Worm (Caenorhabditis elegans) whole organism, mixed stage, embryonic: ENCODE results near the gene rpl-22.

ENCODE experiments used
- bed-3 ChIP-seq: fragments of 200-800 bp; sonication (Bioruptor generic); optimal IDR thresholded peaks from 3 replicates; lab custom pipeline; 2018; ENCODE audit warnings: mild to moderate bottlenecking, missing genetic modification characterization, moderate library complexity, missing compliant biosample characterization
- blmp-1 ChIP-seq: fragments of 150-350 bp; optimal IDR thresholded peaks from 2 replicates; lab custom pipeline; 2014; ENCODE audit warnings: missing biosample characterization, missing genetic modification characterization
- ceh-39 ChIP-seq: fragments of 150-350 bp; optimal IDR thresholded peaks from 2 replicates; lab custom pipeline; 2014; ENCODE audit warnings: missing biosample characterization, missing genetic modification characterization
- ceh-43 ChIP-seq: fragments of 200-800 bp; sonication (Bioruptor generic); optimal IDR thresholded peaks from 2 replicates; lab custom pipeline; 2018; ENCODE audit warnings: mild to moderate bottlenecking, missing genetic modification characterization, moderate library complexity, missing compliant biosample characterization
- ceh-83 ChIP-seq: fragments of 200-800 bp; sonication (Bioruptor generic); optimal IDR thresholded peaks from 2 replicates; lab custom pipeline; 2018; ENCODE audit warnings: mild to moderate bottlenecking, missing genetic modification characterization, missing compliant biosample characterization
- ces-1 ChIP-seq: fragments of 150-350 bp; optimal IDR thresholded peaks from 2 replicates; lab custom pipeline; 2014; ENCODE audit warnings: missing biosample characterization, missing genetic modification reagents, missing genetic modification characterization
- cnd-1 ChIP-seq: fragments of 200-800 bp; sonication (Bioruptor generic); optimal IDR thresholded peaks from 2 replicates; lab custom pipeline; 2018; ENCODE audit warnings: mild to moderate bottlenecking, missing genetic modification characterization, missing compliant biosample characterization
- drap-1 ChIP-seq: fragments of 200-800 bp; sonication (Bioruptor generic); optimal IDR thresholded peaks from 3 replicates; lab custom pipeline; 2018; ENCODE audit warnings: mild to moderate bottlenecking, missing genetic modification characterization, missing compliant biosample characterization
- elt-1 ChIP-seq: sonication (generic microtip); optimal IDR thresholded peaks from 2 replicates; lab custom pipeline; 2017; ENCODE audit warnings: missing genetic modification characterization, mild to moderate bottlenecking, missing compliant biosample characterization, antibody characterized with exemption, moderate library complexity, borderline replicate concordance; ENCODE audit not compliant: insufficient read depth
- elt-3 ChIP-seq: fragments of 150-350 bp; optimal IDR thresholded peaks from 2 replicates; lab custom pipeline; 2014; ENCODE audit warnings: missing biosample characterization, missing genetic modification characterization
- flh-1 ChIP-seq: fragments of 200-800 bp; sonication (Bioruptor generic); optimal IDR thresholded peaks from 2 replicates; lab custom pipeline; 2018; ENCODE audit warnings: mild to moderate bottlenecking, missing genetic modification characterization, moderate library complexity, missing compliant biosample characterization
- ham-2 ChIP-seq: fragments of 200-800 bp; sonication (Bioruptor generic); optimal IDR thresholded peaks from 2 replicates; lab custom pipeline; 2018; ENCODE audit warnings: mild to moderate bottlenecking, missing genetic modification characterization, missing compliant biosample characterization
- hlh-1 ChIP-seq: fragments of 150-350 bp; optimal IDR thresholded peaks from 2 replicates; lab custom pipeline; 2014; ENCODE audit warnings: missing biosample characterization, missing genetic modification reagents, missing genetic modification characterization
- lin-13 ChIP-seq: fragments of 150-350 bp; optimal IDR thresholded peaks from 2 replicates; lab custom pipeline; 2014; ENCODE audit warnings: missing biosample characterization, missing genetic modification characterization
- lin-32 ChIP-seq: fragments of 200-800 bp; sonication (Bioruptor generic); optimal IDR thresholded peaks from 2 replicates; lab custom pipeline; 2018; ENCODE audit warnings: mild to moderate bottlenecking, missing genetic modification characterization, missing compliant biosample characterization
- lsy-2 ChIP-seq: fragments of 150-350 bp; optimal IDR thresholded peaks from 2 replicates; lab custom pipeline; 2014; ENCODE audit warnings: missing biosample characterization, missing genetic modification characterization
- mab-5 ChIP-seq: fragments of 150-350 bp; optimal IDR thresholded peaks from 2 replicates; lab custom pipeline; 2014; ENCODE audit warnings: missing biosample characterization, missing genetic modification characterization
- mep-1 ChIP-seq: fragments of 150-350 bp; optimal IDR thresholded peaks from 2 replicates; lab custom pipeline; 2017; ENCODE audit warnings: missing biosample characterization, missing genetic modification reagents, missing genetic modification characterization, inconsistent platforms
- mls-2 ChIP-seq: sonication (generic microtip); optimal IDR thresholded peaks from 2 replicates; lab custom pipeline; 2016; ENCODE audit warnings: mild to moderate bottlenecking, missing genetic modification characterization, moderate library complexity, missing compliant biosample characterization
- nhr-12 ChIP-seq: fragments of 150-350 bp; optimal IDR thresholded peaks from 2 replicates; lab custom pipeline; 2014; ENCODE audit warnings: missing biosample characterization, missing genetic modification characterization
- nhr-2 ChIP-seq: fragments of 150-350 bp; optimal IDR thresholded peaks from 2 replicates; lab custom pipeline; 2014; ENCODE audit warnings: missing biosample characterization, missing genetic modification characterization
- nhr-237 ChIP-seq: fragments of 150-350 bp; optimal IDR thresholded peaks from 2 replicates; lab custom pipeline; 2014; ENCODE audit warnings: missing biosample characterization, missing genetic modification characterization
- nhr-28 ChIP-seq: fragments of 150-350 bp; optimal IDR thresholded peaks from 2 replicates; lab custom pipeline; 2014; ENCODE audit warnings: missing biosample characterization, missing genetic modification characterization
- nhr-76 ChIP-seq: sonication (generic microtip); optimal IDR thresholded peaks from 2 replicates; lab custom pipeline; 2017; ENCODE audit warnings: missing biosample characterization, missing genetic modification characterization
- pha-4 ChIP-seq: fragments of 150-350 bp; optimal IDR thresholded peaks from 2 replicates; lab custom pipeline; 2018; ENCODE audit warnings: missing biosample characterization, missing genetic modification reagents, missing genetic modification characterization
- sem-2 ChIP-seq: fragments of 200-800 bp; sonication (Bioruptor generic); optimal IDR thresholded peaks from 2 replicates; lab custom pipeline; 2018; ENCODE audit warnings: mild to moderate bottlenecking, missing genetic modification characterization, missing compliant biosample characterization
- snpc-4 ChIP-seq: fragments of 150-350 bp; optimal IDR thresholded peaks from 2 replicates; lab custom pipeline; 2014; ENCODE audit warnings: missing biosample characterization, missing genetic modification characterization
- sptf-1 ChIP-seq: sonication (generic microtip); optimal IDR thresholded peaks from 2 replicates; lab custom pipeline; 2017; ENCODE audit warnings: mild to moderate bottlenecking, missing genetic modification characterization, moderate library complexity, missing compliant biosample characterization
- tbx-8 ChIP-seq: fragments of 200-800 bp; sonication (Bioruptor generic); optimal IDR thresholded peaks from 2 replicates; lab custom pipeline; 2018; ENCODE audit warnings: mild to moderate bottlenecking, missing genetic modification characterization, moderate library complexity, missing compliant biosample characterization
- unc-120 ChIP-seq: sonication (generic microtip); optimal IDR thresholded peaks from 2 replicates; lab custom pipeline; 2017; ENCODE audit warnings: missing genetic modification characterization, missing compliant biosample characterization; ENCODE audit not compliant: poor library complexity, severe bottlenecking
- unc-39 ChIP-seq: fragments of 150-350 bp; optimal IDR thresholded peaks from 2 replicates; lab custom pipeline; 2014; ENCODE audit warnings: missing biosample characterization, missing genetic modification characterization
- unc-62 ChIP-seq: fragments of 150-350 bp; optimal IDR thresholded peaks from 2 replicates; lab custom pipeline; 2014; ENCODE audit warnings: missing biosample characterization, missing genetic modification reagents, missing genetic modification characterization
- zip-8 ChIP-seq: fragments of 150-350 bp; optimal IDR thresholded peaks from 2 replicates; lab custom pipeline; 2014; ENCODE audit warnings: missing biosample characterization, missing genetic modification characterization
- ztf-11 ChIP-seq: fragments of 150-350 bp; optimal IDR thresholded peaks from 2 replicates; lab custom pipeline; 2014; ENCODE audit warnings: missing biosample characterization, missing genetic modification characterization

The rpl-22 gene

ce11 chrII:5036128-5036527, 19.3 kb upstream of the rpl-22 start, which contains the start of gene lrr-1:
TSS of gene lrr-1 (minus strand) at chrII:5036439.
- TF ChIP-seq elt-1 (tag; lab: Kevin White, UChicago), result no peak
- TF ChIP-seq mab-5 (tag; lab: Kevin White, UChicago), result no peak
- no peak for TF ChIP-seq zip-8 (tag; lab: Kevin White, UChicago)

DNA sequence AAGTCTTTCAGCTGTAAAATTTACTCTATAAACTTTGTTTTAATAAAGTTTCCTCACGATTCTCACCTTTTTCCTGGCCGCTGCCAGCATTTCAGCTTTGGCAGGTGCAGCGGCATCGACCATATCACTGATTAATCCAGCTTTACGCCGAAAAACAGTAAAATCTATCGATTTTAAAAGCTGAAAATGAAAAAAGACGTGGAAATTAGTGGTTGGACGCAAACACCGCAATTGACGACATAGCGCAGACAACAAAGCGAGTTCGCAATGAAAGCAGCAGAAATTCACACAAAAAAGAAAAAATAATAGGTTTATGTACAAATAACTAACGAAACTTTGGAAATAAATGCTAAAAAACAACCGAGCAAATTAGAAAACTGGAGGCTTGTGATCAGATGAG, 15.5 kb upstream of the rpl-22 start, which contains the start of gene golg-2:
Gene golg-2 (minus strand): TSS at position 180 of the 400 bp plus-strand sequence.
- TF ChIP-seq zip-8 (tag; lab: Kevin White, UChicago) (no peak), drap-1 (GFP tag; lab: Kevin White, UChicago) (no peak), sem-2 (no peak), ceh-43 (no peak), ces-1 (GFP tag; lab: Kevin White, UChicago) (peak; percentile 11), lin-13 (tag; lab: Kevin White, UChicago) (peak; percentile 7), lsy-2 (no peak), tbx-8 (GFP tag; lab: Kevin White, UChicago) (no peak)

ce11 chrII:5040631-5041156, 14.7 kb upstream of the rpl-22 start, which contains the start of gene F33G12.7:
TSS of gene F33G12.7 (minus strand) at chrII:5040681.
- no peak for TF ChIP-seq lin-32
- TF ChIP-seq lsy-2, result peak; percentile 29

DNA sequence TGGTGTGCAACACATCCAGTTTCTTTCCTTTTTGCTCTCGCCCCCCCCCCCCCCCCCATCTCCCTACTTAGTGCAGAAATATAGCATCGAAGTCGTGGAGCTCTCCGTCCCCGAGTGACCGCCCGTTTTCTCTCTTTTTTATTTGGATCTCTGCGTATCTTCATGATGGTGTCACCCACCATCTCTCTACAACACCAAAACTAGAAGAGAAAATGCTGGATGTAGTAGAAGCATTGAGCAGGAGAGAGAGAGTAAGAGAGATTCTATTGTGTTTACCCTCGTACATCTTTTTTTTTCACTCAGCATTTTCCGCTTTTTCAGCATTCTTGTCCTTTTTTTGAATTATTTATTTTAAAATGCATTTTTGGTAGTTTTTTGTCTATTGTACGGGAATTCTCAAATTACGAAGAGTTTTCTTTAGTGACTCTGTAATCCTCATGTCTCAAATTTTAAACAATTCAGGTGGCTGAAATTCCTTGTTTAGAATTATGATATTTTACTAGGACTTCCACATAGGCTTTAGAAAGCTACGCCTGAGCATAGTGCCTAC, 13.0 kb upstream of the rpl-22 start:
- TF ChIP-seq sem-2, result no peak
- TF ChIP-seq sptf-1 (tag; lab: Kevin White, UChicago), result peak; percentile 35
- TF ChIP-seq ces-1 (GFP tag; lab: Kevin White, UChicago), result peak; percentile 63
- TF ChIP-seq elt-1 (tag; lab: Kevin White, UChicago), result no peak
- no peak for TF ChIP-seq ztf-11 (tag; lab: Kevin White, UChicago)
- TF ChIP-seq cnd-1 (tag; lab: Kevin White, UChicago), result no peak

DNA sequence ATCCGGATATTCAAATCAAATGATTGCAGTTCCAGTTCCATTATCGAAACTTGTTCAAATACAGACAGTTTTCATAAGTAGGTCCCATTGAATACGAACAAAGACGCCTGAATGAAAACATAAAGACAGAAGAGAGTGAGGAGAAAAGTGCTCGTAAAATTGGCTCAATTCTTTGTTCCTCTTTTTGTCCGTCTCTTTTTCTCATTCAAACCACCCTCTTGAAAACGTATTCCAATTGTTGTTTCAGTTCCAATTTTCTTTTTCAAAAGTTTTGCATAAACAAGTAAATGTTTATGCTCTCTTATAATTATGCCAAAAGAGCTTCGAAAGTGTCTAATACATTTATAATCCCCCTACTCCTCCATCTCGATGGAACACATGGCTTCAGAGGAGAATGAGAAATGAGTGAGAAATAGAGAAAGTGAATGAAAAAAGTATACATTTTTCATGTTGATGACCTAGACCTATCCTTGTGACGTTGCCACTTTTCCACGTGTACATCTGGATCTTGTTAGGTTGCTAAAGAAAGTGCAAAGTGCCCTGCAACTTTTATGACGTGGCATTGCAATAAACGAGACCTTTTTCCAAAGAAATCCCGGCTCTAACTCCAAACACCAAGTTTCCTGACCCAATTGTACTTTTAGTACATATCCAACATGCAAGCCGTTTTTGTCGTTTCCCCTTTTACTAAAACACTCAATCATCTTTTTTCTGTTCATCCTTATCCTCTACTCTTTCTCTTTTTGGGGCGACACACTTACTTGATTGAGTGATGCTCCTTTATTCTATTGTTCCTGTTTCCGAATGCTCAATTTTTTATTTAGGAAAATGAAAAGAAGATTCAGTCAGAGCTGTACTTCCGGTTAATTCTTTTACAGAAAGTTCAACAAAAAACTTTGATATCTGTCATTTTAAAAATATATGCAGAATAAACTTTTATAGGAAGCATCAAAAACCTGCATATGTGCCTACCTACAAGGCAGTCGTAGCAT, 8.9 kb upstream of the rpl-22 start:
- TF ChIP-seq ces-1 (GFP tag; lab: Kevin White, UChicago) (peak; percentile 76), nhr-12 (tag; lab: Kevin White, UChicago) (no peak)

- TF ChIP-seq drap-1 (GFP tag; lab: Kevin White, UChicago), result no peak
- no peak for TF ChIP-seq elt-1 (tag; lab: Kevin White, UChicago)
- TF ChIP-seq elt-3, result no peak
- peak; percentile 6 for TF ChIP-seq unc-62 (GFP tag; lab: Kevin White, UChicago)
- no peak for TF ChIP-seq ceh-39 (tag; lab: Kevin White, UChicago)
- TF ChIP-seq ham-2 (GFP tag; lab: Kevin White, UChicago), result peak; percentile 2
- TF ChIP-seq cnd-1 (tag; lab: Kevin White, UChicago), result no peak
- no peak for TF ChIP-seq unc-120
- no peak for TF ChIP-seq ces-1 (GFP tag; lab: Kevin White, UChicago)
- TF ChIP-seq zip-8 (tag; lab: Kevin White, UChicago), result no peak
- TF ChIP-seq ztf-11 (tag; lab: Kevin White, UChicago), result no peak
- TF ChIP-seq nhr-237 (tag; lab: Kevin White, UChicago), result no peak
- TF ChIP-seq bed-3 (GFP tag; lab: Kevin White, UChicago), result no peak
- peak; percentile 22 for TF ChIP-seq lsy-2
- TF ChIP-seq ceh-43, result no peak
- no peak for TF ChIP-seq nhr-12 (tag; lab: Kevin White, UChicago)
- TF ChIP-seq hlh-1, result no peak
- no peak for TF ChIP-seq nhr-28 (tag; lab: Kevin White, UChicago)
- no peak for TF ChIP-seq unc-39 (tag; lab: Kevin White, UChicago)
- no peak for TF ChIP-seq pha-4 (tag; lab: Kevin White, UChicago)
- TF ChIP-seq ceh-83, result no peak
- TF ChIP-seq tbx-8 (GFP tag; lab: Kevin White, UChicago), result no peak
- TF ChIP-seq lin-32, result peak; percentile 33
- no peak for TF ChIP-seq mep-1 (tag; lab: Kevin White, UChicago)
- TF ChIP-seq blmp-1, result no peak
- TF ChIP-seq lin-13 (tag; lab: Kevin White, UChicago), result no peak
- TF ChIP-seq sem-2, result no peak
- no peak for TF ChIP-seq mab-5 (tag; lab: Kevin White, UChicago)
- TF ChIP-seq flh-1 (GFP tag; lab: Kevin White, UChicago), result no peak
- no peak for TF ChIP-seq mls-2 (tag; lab: Kevin White, UChicago)
- TF ChIP-seq nhr-76 (tag; lab: Kevin White, UChicago), result no peak
- peak; percentile 60 for TF ChIP-seq nhr-2 (tag; lab: Kevin White, UChicago)
- TF ChIP-seq snpc-4 (tag; lab: Kevin White, UChicago), result no peak
- TF ChIP-seq, all 35 proteins: peak for 5
Measured at ce11 chrII:5047279-5047678, 8.1 kb upstream of the rpl-22 start.
